Fruit fly (Drosophila melanogaster): ENCODE measurements around the gene ND-ASHI.

DNA sequence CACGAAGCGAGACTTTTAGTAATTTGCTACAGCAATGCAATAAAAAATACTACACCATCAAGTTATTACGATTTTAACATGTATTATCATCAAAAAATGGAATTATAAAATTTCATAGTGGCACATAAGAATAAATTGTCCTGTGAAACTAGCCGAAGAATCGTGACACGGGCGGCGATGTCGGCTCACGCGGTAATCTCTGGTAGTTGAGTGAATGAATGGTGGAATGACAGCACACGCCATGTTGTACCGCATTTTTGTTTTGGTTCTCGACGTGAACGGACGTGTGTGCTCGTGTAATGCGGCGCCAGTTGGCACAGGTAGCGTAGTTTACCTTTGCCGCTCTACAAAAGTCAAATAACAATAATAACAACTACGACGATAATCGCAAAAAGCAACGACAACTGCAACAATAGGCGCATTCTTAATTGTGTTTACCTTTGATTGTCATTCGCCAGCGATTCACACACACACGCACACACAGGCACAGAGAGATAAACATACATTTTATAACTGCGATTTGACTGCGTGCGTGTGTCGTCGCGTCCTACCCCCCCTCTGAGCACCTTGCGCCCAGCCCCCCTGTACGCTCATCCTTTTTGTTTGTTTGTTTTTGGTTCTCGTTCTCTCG, 20.5 kb upstream of the ND-ASHI start, which contains the start of gene CG14441:
- TF ChIP-seq cic (GFP tag; optimal IDR thresholded peaks at IDR 0.05) (peak; percentile 98), tj (GFP tag; optimal IDR thresholded peaks at IDR 0.05) (peak; percentile 67), cnc (optimal IDR thresholded peaks at IDR 0.05) (no peak), CG5204 (GFP tag; optimal IDR thresholded peaks at IDR 0.05) (peak; percentile 47), CG12768 (GFP tag; optimal IDR thresholded peaks at IDR 0.05) (peak; percentile 48), CG7045 (GFP tag; optimal IDR thresholded peaks at IDR 0.05) (peak; percentile 29), kay (GFP tag; ENCODE audit: borderline replicate concordance) (no peak)

Data from whole organism, adult.